Fruit fly (Drosophila melanogaster) Kc167 (cell line): ENCODE data around the gene CG32945.

ENCODE experiments used
- Myc ChIP-seq: fragments of >200 bp; optimal IDR thresholded peaks from 2 replicates; lab custom pipeline; 2017; ENCODE audit warnings: missing external identifiers
- Sin3A ChIP-seq: fragments of >200 bp; optimal IDR thresholded peaks from 2 replicates; lab custom pipeline; 2018; ENCODE audit warnings: missing external identifiers
- h ChIP-seq: fragments of >200 bp; optimal IDR thresholded peaks from 3 replicates; lab custom pipeline; 2018; ENCODE audit warnings: missing external identifiers
- insv ChIP-seq: fragments of >200 bp; optimal IDR thresholded peaks from 3 replicates; lab custom pipeline; 2018; ENCODE audit warnings: missing external identifiers
- psq ChIP-seq: fragments of >200 bp; optimal IDR thresholded peaks from 2 replicates; lab custom pipeline; 2017; ENCODE audit warnings: missing external identifiers
- ttk ChIP-seq: sonication (Bioruptor generic); optimal IDR thresholded peaks from 2 replicates; lab custom pipeline; 2017; ENCODE audit warnings: missing external identifiers

Gene CG32945

dm6 chr3R:4578544-4578943 is at the start of gene CG32945:
Gene CG32945, minus strand, starts transcription at chr3R:4578644.
- TF ChIP-seq insv (lab: Kevin White, UChicago), result no peak
- TF ChIP-seq Sin3A, result no peak
- TF ChIP-seq h, result no peak
- TF ChIP-seq ttk (lab: Kevin White, UChicago), result no peak
- no peak for TF ChIP-seq psq (lab: Kevin White, UChicago)
- TF ChIP-seq Myc, result no peak

- no peak for TF ChIP-seq h
- TF ChIP-seq Sin3A, result no peak
- no peak for TF ChIP-seq Myc
- no peak for TF ChIP-seq insv (lab: Kevin White, UChicago)
- TF ChIP-seq ttk (lab: Kevin White, UChicago), result no peak
- no peak for TF ChIP-seq psq (lab: Kevin White, UChicago)
Measured at dm6 chr3R:4616130-4616529, 37.7 kb upstream of the CG32945 start.

dm6 chr3R:4612570-4612969 is 34.1 kb upstream of the CG32945 start, which contains the start of gene 5-HT2A:
Gene 5-HT2A, plus strand, starts transcription at chr3R:4612870.
- TF ChIP-seq insv (lab: Kevin White, UChicago) (no peak), ttk (lab: Kevin White, UChicago) (no peak), psq (lab: Kevin White, UChicago) (no peak), h (no peak), Sin3A (no peak), Myc (no peak)

dm6 chr3R:4601887-4602531 is 23.6 kb upstream of the CG32945 start:
- no peak for TF ChIP-seq h

- TF ChIP-seq Myc, result no peak
- no peak for TF ChIP-seq Sin3A
- no peak for TF ChIP-seq insv (lab: Kevin White, UChicago)
- no peak for TF ChIP-seq ttk (lab: Kevin White, UChicago)
- no peak for TF ChIP-seq h
- TF ChIP-seq psq (lab: Kevin White, UChicago), result no peak
Measured at dm6 chr3R:4599624-4600023, 21.2 kb upstream of the CG32945 start.

- TF ChIP-seq Sin3A (no peak), h (no peak)
Measured at dm6 chr3R:4557862-4558261, 20.6 kb downstream of the CG32945 start, which contains the start of gene CG34357. Gene CG34357, minus strand, starts transcription at chr3R:4558067.

- TF ChIP-seq Sin3A, result no peak
- no peak for TF ChIP-seq Myc
- TF ChIP-seq insv (lab: Kevin White, UChicago), result no peak
- no peak for TF ChIP-seq h
- TF ChIP-seq ttk (lab: Kevin White, UChicago), result no peak
- TF ChIP-seq psq (lab: Kevin White, UChicago), result no peak
Measured at dm6 chr3R:4553534-4553933, 24.9 kb downstream of the CG32945 start.

- TF ChIP-seq Sin3A (no peak), ttk (lab: Kevin White, UChicago) (no peak), h (no peak)
Measured at dm6 chr3R:4542614-4543191, 35.7 kb downstream of the CG32945 start.

dm6 chr3R:4541056-4541455 is 37.4 kb downstream of the CG32945 start, which contains the start of gene Mur82C:
Gene Mur82C, plus strand, starts transcription at chr3R:4541356.
- TF ChIP-seq insv (lab: Kevin White, UChicago), result no peak
- no peak for TF ChIP-seq Myc
- no peak for TF ChIP-seq ttk (lab: Kevin White, UChicago)
- TF ChIP-seq h, result no peak
- TF ChIP-seq psq (lab: Kevin White, UChicago), result no peak
- no peak for TF ChIP-seq Sin3A

- TF ChIP-seq h, result no peak
- no peak for TF ChIP-seq Myc
- TF ChIP-seq insv (lab: Kevin White, UChicago), result no peak
- no peak for TF ChIP-seq Sin3A
- no peak for TF ChIP-seq ttk (lab: Kevin White, UChicago)
- TF ChIP-seq psq (lab: Kevin White, UChicago), result no peak
Measured at dm6 chr3R:4530972-4531371, 47.5 kb downstream of the CG32945 start.
